Fruit fly (Drosophila melanogaster) whole organism, embryonic: Measurements from ENCODE around the gene IntS9.

Experiments used
- BEAF-32 ChIP-seq: fragments of 200-800 bp; sonication (Bioruptor generic); optimal IDR thresholded peaks from 3 replicates; lab custom pipeline; 2017; ENCODE audit warnings: missing biosample characterization, missing genetic modification characterization, mild to moderate bottlenecking, moderate library complexity, missing genetic modification reagents
- CG1603 ChIP-seq: fragments of 200-800 bp; sonication (Bioruptor generic); optimal IDR thresholded peaks from 2 replicates; lab custom pipeline; 2019; ENCODE audit warnings: missing biosample characterization, mild to moderate bottlenecking, missing genetic modification characterization, moderate library complexity
- CG3726 ChIP-seq: fragments of 200-800 bp; sonication (Bioruptor generic); IDR thresholded peaks from 3 replicates; pipeline ENCODE4, ENCODE4 v1.3.6; 2022; ENCODE audit warnings: missing biosample characterization, missing genetic modification characterization
- CG4617 ChIP-seq: fragments of 200-800 bp; sonication (Bioruptor generic); optimal IDR thresholded peaks from 3 replicates; lab custom pipeline; 2016; ENCODE audit warnings: missing biosample characterization, missing genetic modification characterization, borderline replicate concordance
- CG6654 ChIP-seq: fragments of 200-800 bp; sonication (Bioruptor generic); optimal IDR thresholded peaks from 2 replicates; lab custom pipeline; 2017; ENCODE audit warnings: missing biosample characterization, mild to moderate bottlenecking, missing genetic modification characterization
- mld ChIP-seq: fragments of 200-800 bp; sonication (Bioruptor generic); IDR thresholded peaks from 3 replicates; pipeline ENCODE4 v1.3.6; 2022; ENCODE audit warnings: missing biosample characterization, missing genetic modification characterization; ENCODE audit not compliant: partially characterized antibody
- pan ChIP-seq, 4 experiments: fragments of >200 bp in 3 of 4; fragments of 200-800 bp in 1 of 4; sonication (Bioruptor generic) in 1 of 4; optimal IDR thresholded peaks in 3 of 4; IDR thresholded peaks in 1 of 4; 2 replicates each; pipeline versions ENCODE4 v1.3.6 to Lab custom; 2017 to 2022; ENCODE audit warnings: missing biosample characterization in 2 of 4, missing genetic modification characterization in 2 of 4, mixed read lengths in 1 of 4
- zen2 ChIP-seq: fragments of 200-800 bp; sonication (Bioruptor generic); IDR thresholded peaks from 3 replicates; pipeline ENCODE4 v1.3.6; 2022; ENCODE audit warnings: missing biosample characterization, missing genetic modification characterization; ENCODE audit not compliant: partially characterized antibody

DNA sequence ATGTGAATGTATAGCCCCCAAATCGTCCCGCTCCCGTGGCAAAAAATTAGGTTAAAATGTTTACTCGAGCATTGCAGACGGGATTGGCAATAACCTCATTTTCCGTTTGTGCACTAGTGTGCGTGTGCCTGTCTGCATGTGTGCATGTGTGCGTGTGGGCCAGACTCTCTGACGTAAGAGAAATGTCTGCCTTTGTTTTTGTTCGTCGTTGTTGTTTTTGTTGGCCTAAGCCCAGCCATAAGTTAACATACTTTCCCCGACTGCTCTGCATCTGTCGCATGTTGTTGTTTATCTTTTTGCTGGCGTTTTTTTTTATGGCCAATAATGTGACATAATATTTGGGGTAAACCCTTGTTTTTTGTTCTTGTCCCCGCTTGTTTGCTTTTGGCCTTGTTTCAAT lies 39.9 kb upstream of the IntS9 start:
- TF ChIP-seq pan (optimal IDR thresholded peaks at IDR 0.05; lab: Kevin White, UChicago) (no peak), pan (GFP tag; optimal IDR thresholded peaks at IDR 0.05 in 1 of 2, IDR thresholded peaks at IDR 0.05 in 1 of 2) (no peak), zen2 (GFP tag; lab: Robert Waterston, UW) (no peak), CG1603 (tag; lab: Kevin White, UChicago) (no peak), CG6654 (GFP tag; lab: Kevin White, UChicago) (no peak), mld (GFP tag; lab: Robert Waterston, UW) (no peak), CG4617 (no peak), BEAF-32 (GFP tag; lab: Kevin White, UChicago) (no peak), CG3726 (GFP tag; lab: Robert Waterston, UW) (0 out of 3 replicates have a peak, but pooled peaks have one; percentile 52)
